Fruit fly (Drosophila melanogaster) whole organism, adult: ENCODE results near the gene CG46304.
A peak's percentile ranks its signal among the peaks of the same experiment; 100 is the strongest.

ENCODE experiments used
- CG11617 ChIP-seq: fragments of 200-800 bp; sonication (Bioruptor generic); optimal IDR thresholded peaks from 2 replicates; lab custom pipeline; 2017; ENCODE audit warnings: mild to moderate bottlenecking, missing biosample characterization, missing genetic modification reagents, missing genetic modification characterization
- CG12768 ChIP-seq: fragments of 200-800 bp; sonication (Bioruptor generic); optimal IDR thresholded peaks from 2 replicates; lab custom pipeline; 2017; ENCODE audit warnings: missing biosample characterization, missing genetic modification characterization, mild to moderate bottlenecking, moderate library complexity, missing genetic modification reagents
- CG14711 ChIP-seq: fragments of 200-800 bp; sonication (Bioruptor generic); optimal IDR thresholded peaks from 2 replicates; lab custom pipeline; 2018; ENCODE audit warnings: missing biosample characterization, mild to moderate bottlenecking, missing genetic modification characterization, moderate library complexity
- CG1620 ChIP-seq: fragments of 200-800 bp; sonication (Bioruptor generic); optimal IDR thresholded peaks from 2 replicates; lab custom pipeline; 2016; ENCODE audit warnings: missing biosample characterization, missing genetic modification characterization
- CG33017 ChIP-seq: fragments of 200-800 bp; sonication (Bioruptor generic); optimal IDR thresholded peaks from 2 replicates; lab custom pipeline; 2018; ENCODE audit warnings: missing biosample characterization, mild to moderate bottlenecking, missing genetic modification characterization, moderate library complexity
- CG5204 ChIP-seq: fragments of 200-800 bp; sonication (Bioruptor generic); optimal IDR thresholded peaks from 2 replicates; lab custom pipeline; 2016; ENCODE audit warnings: missing biosample characterization, missing genetic modification characterization
- CG7045 ChIP-seq: fragments of 200-800 bp; sonication (Bioruptor generic); optimal IDR thresholded peaks from 2 replicates; lab custom pipeline; 2017; ENCODE audit warnings: missing biosample characterization, mild to moderate bottlenecking, missing genetic modification characterization
- CG7101 ChIP-seq: fragments of 200-800 bp; sonication (Bioruptor generic); optimal IDR thresholded peaks from 2 replicates; lab custom pipeline; 2018; ENCODE audit warnings: missing biosample characterization, mild to moderate bottlenecking, missing genetic modification characterization, moderate library complexity
- Clk ChIP-seq: fragments of 200-800 bp; sonication (Bioruptor generic); optimal IDR thresholded peaks from 2 replicates; lab custom pipeline; 2017; ENCODE audit warnings: missing biosample characterization, missing genetic modification characterization
- Crg-1 ChIP-seq: fragments of 200-800 bp; sonication (Bioruptor generic); optimal IDR thresholded peaks from 2 replicates; lab custom pipeline; 2016; ENCODE audit warnings: missing biosample characterization, missing genetic modification characterization
- Hr96 ChIP-seq: fragments of 200-800 bp; sonication (Bioruptor generic); optimal IDR thresholded peaks from 2 replicates; lab custom pipeline; 2016; ENCODE audit warnings: missing biosample characterization, missing genetic modification characterization
- Mnt ChIP-seq: fragments of 200-800 bp; sonication (Bioruptor generic); optimal IDR thresholded peaks from 2 replicates; lab custom pipeline; 2016; ENCODE audit warnings: missing biosample characterization, mild to moderate bottlenecking, missing genetic modification characterization
- bab1 ChIP-seq: fragments of 200-800 bp; sonication (Bioruptor generic); optimal IDR thresholded peaks from 3 replicates; lab custom pipeline; 2019; ENCODE audit warnings: missing biosample characterization, mild to moderate bottlenecking, missing genetic modification characterization, moderate library complexity
- cic ChIP-seq: fragments of 200-800 bp; sonication (Bioruptor generic); optimal IDR thresholded peaks from 2 replicates; lab custom pipeline; 2017; ENCODE audit warnings: missing biosample characterization, mild to moderate bottlenecking, missing genetic modification characterization, moderate library complexity
- cnc ChIP-seq, 2 experiments: fragments of >200 bp; optimal IDR thresholded peaks; 2 replicates each; lab custom pipeline; 2017
- kay ChIP-seq: fragments of 200-800 bp; sonication (Bioruptor generic); peaks from one replicate; lab custom pipeline; 2016; ENCODE audit warnings: missing biosample characterization, missing genetic modification characterization, borderline replicate concordance
- ovo ChIP-seq: fragments of 200-800 bp; sonication (Bioruptor generic); optimal IDR thresholded peaks from 2 replicates; lab custom pipeline; 2016; ENCODE audit warnings: missing biosample characterization, missing genetic modification characterization
- pad ChIP-seq: fragments of 200-800 bp; sonication (Bioruptor generic); optimal IDR thresholded peaks from 3 replicates; lab custom pipeline; 2017; ENCODE audit warnings: missing biosample characterization, missing genetic modification characterization, mild to moderate bottlenecking, moderate library complexity, missing genetic modification reagents
- tj ChIP-seq: fragments of 200-800 bp; sonication (Bioruptor generic); optimal IDR thresholded peaks from 3 replicates; lab custom pipeline; 2017; ENCODE audit warnings: missing biosample characterization, mild to moderate bottlenecking, missing genetic modification characterization, moderate library complexity
- toe ChIP-seq: fragments of 200-800 bp; sonication (Bioruptor generic); optimal IDR thresholded peaks from 2 replicates; lab custom pipeline; 2016; ENCODE audit warnings: missing biosample characterization, missing genetic modification characterization

The CG46304 gene

DNA sequence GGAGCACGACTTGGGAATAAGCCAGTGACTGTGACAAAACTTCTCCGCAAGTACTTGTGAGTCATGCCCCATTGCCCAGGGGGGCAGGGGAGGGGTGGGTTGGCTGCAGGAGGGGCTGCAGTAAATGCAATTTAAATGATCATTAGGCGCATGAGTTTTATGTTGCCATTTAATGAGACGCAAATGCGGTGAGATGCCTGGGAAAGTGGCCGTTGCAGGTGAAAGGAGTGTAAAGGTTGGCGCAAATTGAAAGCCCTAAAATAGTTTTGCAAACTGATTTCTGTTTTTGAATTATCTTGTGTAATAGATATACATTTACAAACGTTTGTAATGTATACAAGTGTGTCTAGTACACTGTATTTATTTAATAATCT, 40.0 kb downstream of the CG46304 start:
- no peak for TF ChIP-seq bab1 (GFP tag; lab: Kevin White, UChicago)
- no peak for TF ChIP-seq CG5204
- no peak for TF ChIP-seq CG11617
- TF ChIP-seq CG1620 (GFP tag; lab: Kevin White, UChicago) = no peak
- no peak for TF ChIP-seq CG33017 (tag; lab: Kevin White, UChicago)
- no peak for TF ChIP-seq Crg-1 (GFP tag; lab: Kevin White, UChicago)
- TF ChIP-seq kay (GFP tag; lab: Kevin White, UChicago) = no peak
- no peak for TF ChIP-seq tj

DNA sequence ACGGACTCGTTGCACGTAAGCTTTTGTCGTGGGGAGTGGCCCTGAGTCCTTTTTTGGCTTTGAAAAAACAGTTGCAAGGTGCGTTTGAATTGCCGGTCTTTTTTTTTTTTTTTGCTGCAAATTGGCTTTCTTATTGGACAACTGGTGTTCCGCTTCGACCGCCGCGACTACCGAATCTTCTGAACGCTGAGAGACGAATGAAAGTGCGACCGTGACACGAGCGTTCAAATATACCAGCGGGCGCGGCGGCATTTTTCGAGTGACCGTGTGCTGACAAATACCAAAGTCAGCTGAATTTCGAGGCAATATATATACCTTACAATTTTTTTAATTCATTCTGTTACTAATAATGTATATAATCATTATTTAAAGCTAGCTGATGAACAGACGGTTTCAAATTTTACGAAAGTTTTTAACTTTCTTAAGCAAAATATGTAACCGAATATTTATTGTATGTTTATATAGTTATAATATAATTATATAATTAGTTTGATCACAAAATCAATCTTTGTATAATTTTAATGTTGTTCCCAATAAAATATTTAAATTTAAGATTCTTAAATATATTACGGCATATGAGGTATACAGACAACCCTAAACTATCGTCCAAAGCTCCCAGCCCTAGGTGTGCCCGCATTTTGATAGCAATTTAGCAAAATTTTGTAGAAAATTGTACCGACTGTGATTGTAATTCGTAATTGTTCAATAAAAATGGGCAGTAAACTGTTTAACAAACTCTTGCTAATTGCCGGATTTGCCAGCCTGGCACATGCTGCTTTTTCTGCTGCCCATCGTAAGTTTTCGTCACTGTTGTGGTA, 41.2 kb downstream of the CG46304 start, which contains the start of the genes Swip-1 and EMC5:
Swip-1 (minus strand) TSS at position 203 of the 818 bp plus-strand sequence.
EMC5 (plus strand) TSS at position 630 of the 818 bp plus-strand sequence.
- TF ChIP-seq kay (GFP tag; lab: Kevin White, UChicago) (no peak), bab1 (GFP tag; lab: Kevin White, UChicago) (peak; percentile 29), Clk (GFP tag; lab: Kevin White, UChicago) (no peak), cnc (optimal IDR thresholded peaks at IDR 0.05; lab: Kevin White, UChicago) (no peak), CG11617 (peak; percentile 65), CG7101 (tag; lab: Kevin White, UChicago) (peak; percentile 74), CG14711 (tag; lab: Kevin White, UChicago) (peak; percentile 92), ovo (GFP tag; lab: Kevin White, UChicago) (peak; percentile 36), Mnt (peak; percentile 22), CG7045 (GFP tag; lab: Kevin White, UChicago) (peak; percentile 2), toe (GFP tag; lab: Kevin White, UChicago) (peak; percentile 48), CG1620 (GFP tag; lab: Kevin White, UChicago) (peak; percentile 8), CG33017 (tag; lab: Kevin White, UChicago) (peak; percentile 29), Crg-1 (GFP tag; lab: Kevin White, UChicago) (no peak), tj (peak; percentile 57), CG5204 (no peak), cic (GFP tag; lab: Kevin White, UChicago) (no peak), CG12768 (no peak), pad (GFP tag; lab: Kevin White, UChicago) (peak; percentile 26), Hr96 (no peak)

DNA sequence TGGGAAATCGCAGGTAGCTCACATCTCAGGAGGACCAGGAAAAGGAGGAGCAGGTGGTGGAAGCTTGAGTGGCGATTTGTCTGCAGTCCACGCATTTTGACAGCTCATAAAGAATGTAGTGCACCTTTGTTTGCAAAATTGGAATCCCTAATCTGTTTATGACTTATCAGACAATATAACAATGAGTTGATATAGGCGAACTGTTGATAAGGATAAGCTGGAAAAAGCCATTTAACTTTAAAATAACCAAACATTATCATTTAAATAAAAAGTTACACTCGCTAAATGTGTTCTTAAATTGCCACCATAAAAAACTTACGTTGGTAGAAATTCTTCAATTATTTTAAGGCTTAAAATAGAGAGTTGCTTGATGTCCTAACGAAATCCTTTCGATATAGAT, 44.0 kb downstream of the CG46304 start, which contains the start of gene CG15170:
CG15170 (minus strand) TSS at position 101 of the 400 bp plus-strand sequence.
- no peak for TF ChIP-seq Clk (GFP tag; lab: Kevin White, UChicago)
- no peak for TF ChIP-seq pad (GFP tag; lab: Kevin White, UChicago)
- no peak for TF ChIP-seq CG12768
- TF ChIP-seq CG7045 (GFP tag; lab: Kevin White, UChicago) = no peak
- no peak for TF ChIP-seq Crg-1 (GFP tag; lab: Kevin White, UChicago)
- no peak for TF ChIP-seq Hr96
- no peak for TF ChIP-seq ovo (GFP tag; lab: Kevin White, UChicago)
- TF ChIP-seq CG11617 = no peak
- TF ChIP-seq CG5204 = no peak
- no peak for TF ChIP-seq cnc (optimal IDR thresholded peaks at IDR 0.05; lab: Kevin White, UChicago)
- TF ChIP-seq bab1 (GFP tag; lab: Kevin White, UChicago) = no peak
- no peak for TF ChIP-seq tj
- TF ChIP-seq Mnt = no peak
- no peak for TF ChIP-seq CG33017 (tag; lab: Kevin White, UChicago)
- no peak for TF ChIP-seq CG7101 (tag; lab: Kevin White, UChicago)
- no peak for TF ChIP-seq cic (GFP tag; lab: Kevin White, UChicago)
- no peak for TF ChIP-seq toe (GFP tag; lab: Kevin White, UChicago)
- no peak for TF ChIP-seq CG1620 (GFP tag; lab: Kevin White, UChicago)
- no peak for TF ChIP-seq CG14711 (tag; lab: Kevin White, UChicago)
- no peak for TF ChIP-seq kay (GFP tag; lab: Kevin White, UChicago)

- no peak for TF ChIP-seq cnc (optimal IDR thresholded peaks at IDR 0.05; lab: Kevin White, UChicago)
- no peak for TF ChIP-seq tj
- no peak for TF ChIP-seq bab1 (GFP tag; lab: Kevin White, UChicago)
- TF ChIP-seq CG1620 (GFP tag; lab: Kevin White, UChicago) = no peak
- no peak for TF ChIP-seq CG7101 (tag; lab: Kevin White, UChicago)
- TF ChIP-seq CG33017 (tag; lab: Kevin White, UChicago) = no peak
- no peak for TF ChIP-seq cic (GFP tag; lab: Kevin White, UChicago)
- no peak for TF ChIP-seq pad (GFP tag; lab: Kevin White, UChicago)
- TF ChIP-seq CG14711 (tag; lab: Kevin White, UChicago) = no peak
- TF ChIP-seq Crg-1 (GFP tag; lab: Kevin White, UChicago) = no peak
- no peak for TF ChIP-seq CG11617
- TF ChIP-seq CG5204 = no peak
- no peak for TF ChIP-seq CG7045 (GFP tag; lab: Kevin White, UChicago)
- no peak for TF ChIP-seq toe (GFP tag; lab: Kevin White, UChicago)
- TF ChIP-seq ovo (GFP tag; lab: Kevin White, UChicago) = no peak
- TF ChIP-seq CG12768 = no peak
- TF ChIP-seq kay (GFP tag; lab: Kevin White, UChicago) = no peak
Measured at dm6 chr2L:18990720-18991119, 44.6 kb downstream of the CG46304 start, which contains the start of gene CG15169. CG15169 (plus strand) TSS chr2L:18991020.

DNA sequence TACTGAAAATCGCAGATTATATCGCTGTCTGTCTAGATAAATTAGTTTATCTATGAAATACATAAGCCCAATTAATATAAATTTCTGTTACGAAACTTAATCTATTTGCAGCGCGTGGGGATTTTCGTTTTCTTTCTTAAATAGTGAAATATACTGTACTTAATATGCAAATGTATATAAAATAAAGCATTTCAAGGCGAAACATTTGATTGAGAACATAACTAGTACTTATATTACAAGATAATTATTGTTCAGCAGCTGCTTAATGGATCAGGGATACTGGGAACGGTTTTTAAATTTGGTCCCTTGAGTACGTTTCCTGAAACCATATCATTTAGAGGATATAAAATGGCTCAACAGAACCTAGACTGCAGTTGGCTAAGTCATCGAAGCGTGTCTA, 46.1 kb downstream of the CG46304 start, which contains the start of gene CG46465:
CG46465 (plus strand) TSS at position 301 of the 400 bp plus-strand sequence.
- TF ChIP-seq CG12768 = no peak
- no peak for TF ChIP-seq Crg-1 (GFP tag; lab: Kevin White, UChicago)
- no peak for TF ChIP-seq cic (GFP tag; lab: Kevin White, UChicago)
- TF ChIP-seq kay (GFP tag; lab: Kevin White, UChicago) = peak; percentile 87
- TF ChIP-seq CG33017 (tag; lab: Kevin White, UChicago) = no peak
- TF ChIP-seq bab1 (GFP tag; lab: Kevin White, UChicago) = no peak
- no peak for TF ChIP-seq tj
- no peak for TF ChIP-seq Mnt
